Worm (Caenorhabditis elegans) whole organism, late embryonic: ENCODE data around the gene C15C8.6.

Experiments
- ama-1 ChIP-seq: fragments of 150-350 bp; optimal IDR thresholded peaks from 2 replicates; lab custom pipeline; 2014
- fkh-10 ChIP-seq: fragments of 150-350 bp; optimal IDR thresholded peaks from 2 replicates; lab custom pipeline; 2014; ENCODE audit warnings: missing biosample characterization, missing genetic modification reagents, missing genetic modification characterization
- nfya-1 ChIP-seq: sonication (generic microtip); optimal IDR thresholded peaks from 2 replicates; lab custom pipeline; 2017; ENCODE audit warnings: missing genetic modification characterization, mild to moderate bottlenecking, missing compliant biosample characterization, antibody characterized with exemption, moderate library complexity

ce11 chrV:12786340-12786739 is 35.0 kb upstream of the C15C8.6 start:
- TF ChIP-seq nfya-1 (tag; lab: Kevin White, UChicago) (no peak), fkh-10 (GFP tag; lab: Kevin White, UChicago) (no peak), ama-1 (lab: Kevin White, UChicago) (no peak)
